Worm (Caenorhabditis elegans): ENCODE measurements around the gene Y59H11AM.4.
A peak's percentile ranks its signal among the peaks of the same experiment; 100 is the strongest.

Y59H11AM.4 gene

ce11 chrIV:8530042-8531027, 39.8 kb downstream of the Y59H11AM.4 start (continued):
- no peak for TF ChIP-seq ztf-7 (tag; optimal IDR thresholded peaks at IDR 0.05)
- TF ChIP-seq pqm-1 (tag; optimal IDR thresholded peaks at IDR 0.05) = peak; percentile 100
- no peak for TF ChIP-seq F49E8.2 (tag; optimal IDR thresholded peaks at IDR 0.05; ENCODE audit: borderline replicate concordance)
- peak; percentile 46 to 94 for TF ChIP-seq mdl-1 (tag; optimal IDR thresholded peaks at IDR 0.05)
- peak; percentile 42; the same call in 1 of the 2 replicates for TF ChIP-seq T26A8.4 (GFP tag; IDR thresholded peaks at IDR 0.05)
- peak; percentile 76 for TF ChIP-seq fos-1 (tag; optimal IDR thresholded peaks at IDR 0.05)
- TF ChIP-seq Y48G9A.11 (GFP tag; IDR thresholded peaks at IDR 0.05) = no peak
- TF ChIP-seq unc-39 (tag; optimal IDR thresholded peaks at IDR 0.05) = no peak
- TF ChIP-seq aha-1 (tag) = peak; percentile 98
- TF ChIP-seq dmd-8 (GFP tag; IDR thresholded peaks at IDR 0.05) = no peak
- no peak for TF ChIP-seq daf-12 (tag; optimal IDR thresholded peaks at IDR 0.05)
- TF ChIP-seq lin-29 (GFP tag; IDR thresholded peaks at IDR 0.05) = no peak
- TF ChIP-seq egl-43 (GFP tag; IDR thresholded peaks at IDR 0.05) = no peak
- peak; percentile 25; the same call in 1 of the 2 replicates for TF ChIP-seq lin-38 (GFP tag; IDR thresholded peaks at IDR 0.05)
- no peak for TF ChIP-seq R02D3.7 (tag; optimal IDR thresholded peaks at IDR 0.05)
- no peak for TF ChIP-seq hmg-1.1 (GFP tag; IDR thresholded peaks at IDR 0.05)
- peak; percentile 94 for TF ChIP-seq tra-1 (GFP tag; IDR thresholded peaks at IDR 0.05)
- peak; percentile 33 to 72 for TF ChIP-seq lsy-2 (tag; optimal IDR thresholded peaks at IDR 0.05)
- TF ChIP-seq daf-19 (GFP tag; conservative IDR thresholded peaks at IDR 0.05) = no peak
- TF ChIP-seq nhr-10 (tag; optimal IDR thresholded peaks at IDR 0.05) = peak; percentile 90
- TF ChIP-seq hif-1 (tag; optimal IDR thresholded peaks at IDR 0.05) = peak in 1 of 2 experiments; percentile 61
- TF ChIP-seq daf-16 (GFP tag; optimal IDR thresholded peaks at IDR 0.05) = peak in 1 of 2 experiments; percentile 92
- TF ChIP-seq daf-16 (tag; optimal IDR thresholded peaks at IDR 0.05) = peak; percentile 92
- no peak for TF ChIP-seq spr-1 (tag; optimal IDR thresholded peaks at IDR 0.05)
- peak; percentile 26 for TF ChIP-seq zip-2 (tag; optimal IDR thresholded peaks at IDR 0.05)
- peak; percentile 79 for TF ChIP-seq T20F7.1 (GFP tag; optimal IDR thresholded peaks at IDR 0.05)
- peak; percentile 92 for TF ChIP-seq hlh-30 (tag; optimal IDR thresholded peaks at IDR 0.05; ENCODE audit: insufficient read depth)
- no peak for TF ChIP-seq lim-7 (GFP tag; IDR thresholded peaks at IDR 0.05)
- no peak for TF ChIP-seq ZK337.2 (GFP tag; IDR thresholded peaks at IDR 0.05)
- peak; percentile 77; the same call in 1 of the 2 replicates for TF ChIP-seq saeg-2 (GFP tag; IDR thresholded peaks at IDR 0.05)
- no peak for TF ChIP-seq Y75B8A.6 (GFP tag; IDR thresholded peaks at IDR 0.05)
- TF ChIP-seq ceh-82 (tag; optimal IDR thresholded peaks at IDR 0.05) = no peak
- no peak for TF ChIP-seq rbr-2 (tag; optimal IDR thresholded peaks at IDR 0.05)
- peak; percentile 91 for TF ChIP-seq nhr-6 (tag; optimal IDR thresholded peaks at IDR 0.05)
- TF ChIP-seq nhr-42 (GFP tag; IDR thresholded peaks at IDR 0.05) = no peak
- TF ChIP-seq set-16 (GFP tag; IDR thresholded peaks at IDR 0.05) = no peak
- TF ChIP-seq aly-2 (tag; optimal IDR thresholded peaks at IDR 0.05) = no peak
- peak; percentile 0 for TF ChIP-seq ama-1 (optimal IDR thresholded peaks at IDR 0.05)
- TF ChIP-seq dmd-6 (GFP tag; IDR thresholded peaks at IDR 0.05) = peak; percentile 99
- TF ChIP-seq F44E2.7 (GFP tag; IDR thresholded peaks at IDR 0.05) = no peak
- no peak for TF ChIP-seq snpc-4 (tag; optimal IDR thresholded peaks at IDR 0.05)
- TF ChIP-seq ceh-20 (GFP tag; IDR thresholded peaks at IDR 0.05) = peak; percentile 87
- TF ChIP-seq ces-1 (GFP tag; optimal IDR thresholded peaks at IDR 0.05) = no peak
- TF ChIP-seq gei-8 (GFP tag; optimal IDR thresholded peaks at IDR 0.05) = peak; percentile 85
- TF ChIP-seq tag-97 (GFP tag; IDR thresholded peaks at IDR 0.05) = no peak
- no peak for TF ChIP-seq fkh-10 (GFP tag; optimal IDR thresholded peaks at IDR 0.05)
- no peak for TF ChIP-seq ztf-11 (tag; optimal IDR thresholded peaks at IDR 0.05)
- peak; percentile 14 for TF ChIP-seq dpl-1 (GFP tag; optimal IDR thresholded peaks at IDR 0.05)
- TF ChIP-seq mxl-2 (GFP tag; conservative IDR thresholded peaks at IDR 0.05) = no peak
- TF ChIP-seq skn-1 (tag; optimal IDR thresholded peaks at IDR 0.05) = no peak
- peak; percentile 47 for TF ChIP-seq jun-1 (tag; optimal IDR thresholded peaks at IDR 0.05)
